Worm (Caenorhabditis elegans) whole organism, L1 larva: ENCODE results near the gene F23H11.5.
A peak's percentile ranks its signal among the peaks of the same experiment; 100 is the strongest.

ENCODE experiments used
- F16B12.6 ChIP-seq: fragments of 150-350 bp; optimal IDR thresholded peaks from 2 replicates; lab custom pipeline; 2014; ENCODE audit warnings: missing biosample characterization, missing genetic modification characterization
- blmp-1 ChIP-seq: fragments of 150-350 bp; optimal IDR thresholded peaks from 2 replicates; lab custom pipeline; 2014; ENCODE audit warnings: missing biosample characterization, missing genetic modification characterization
- dpl-1 ChIP-seq, 3 experiments: fragments of 150-350 bp in 2 of 3; sonication (generic microtip) in 1 of 3; optimal IDR thresholded peaks; 2 replicates each; lab custom pipeline; 2014 to 2017; ENCODE audit warnings: missing biosample characterization in 3 of 3, missing genetic modification characterization in 3 of 3, missing genetic modification reagents in 3 of 3
- efl-1 ChIP-seq, 4 experiments: fragments of 150-350 bp; optimal IDR thresholded peaks in 3 of 4; peaks in 1 of 4; 1 replicate in 1 of 4; 2 replicates in 3 of 4; lab custom pipeline; 2014; ENCODE audit warnings: missing biosample characterization in 2 of 4, missing genetic modification characterization in 2 of 4, missing genetic modification reagents in 2 of 4
- fkh-4 ChIP-seq: sonication (generic microtip); optimal IDR thresholded peaks from 2 replicates; lab custom pipeline; 2016; ENCODE audit warnings: missing compliant biosample characterization, missing genetic modification characterization, borderline replicate concordance
- fos-1 ChIP-seq: fragments of 150-350 bp; optimal IDR thresholded peaks from 2 replicates; lab custom pipeline; 2014; ENCODE audit warnings: missing biosample characterization, missing genetic modification characterization
- irx-1 ChIP-seq: sonication (generic microtip); optimal IDR thresholded peaks from 2 replicates; lab custom pipeline; 2016; ENCODE audit warnings: missing genetic modification characterization, missing compliant biosample characterization
- isw-1 ChIP-seq: fragments of 200-800 bp; sonication (Bioruptor generic); IDR thresholded peaks from 2 replicates; pipeline ENCODE4 v1.3.6; 2022; ENCODE audit warnings: missing genetic modification characterization, missing compliant biosample characterization
- jun-1 ChIP-seq: fragments of 150-350 bp; optimal IDR thresholded peaks from 2 replicates; lab custom pipeline; 2014; ENCODE audit warnings: missing biosample characterization, missing genetic modification reagents, missing genetic modification characterization
- lin-15B ChIP-seq: fragments of 150-350 bp; sonication (generic microtip); optimal IDR thresholded peaks from 3 replicates; lab custom pipeline; 2014; ENCODE audit warnings: missing biosample characterization, missing genetic modification characterization
- lin-35 ChIP-seq, 2 experiments: fragments of 150-350 bp; optimal IDR thresholded peaks; 2 replicates each; lab custom pipeline; 2014; ENCODE audit warnings: missing biosample characterization in 2 of 2, missing genetic modification characterization in 2 of 2, missing genetic modification reagents in 2 of 2
- lir-3 ChIP-seq: sonication (generic microtip); optimal IDR thresholded peaks from 2 replicates; lab custom pipeline; 2016; ENCODE audit warnings: mild to moderate bottlenecking, missing genetic modification characterization, moderate library complexity, missing compliant biosample characterization; ENCODE audit not compliant: poor library complexity
- nhr-20 ChIP-seq: sonication (generic microtip); optimal IDR thresholded peaks from 2 replicates; lab custom pipeline; 2016; ENCODE audit warnings: mild to moderate bottlenecking, missing genetic modification characterization, missing compliant biosample characterization
- nhr-71 ChIP-seq: sonication (generic microtip); optimal IDR thresholded peaks from 2 replicates; lab custom pipeline; 2016; ENCODE audit warnings: mild to moderate bottlenecking, missing genetic modification characterization, moderate library complexity, missing compliant biosample characterization
- skn-1 ChIP-seq: fragments of 150-350 bp; optimal IDR thresholded peaks from 2 replicates; lab custom pipeline; 2014; ENCODE audit warnings: missing biosample characterization, missing genetic modification characterization
- tbx-2 ChIP-seq: sonication (generic microtip); optimal IDR thresholded peaks from 2 replicates; lab custom pipeline; 2016; ENCODE audit warnings: missing genetic modification characterization, missing compliant biosample characterization

Gene F23H11.5

ce11 chrIII:861819-862356, 48.5 kb downstream of the F23H11.5 start, which contains the start of gene arx-4:
Gene arx-4, plus strand, starts transcription at chrIII:862306.
- TF ChIP-seq skn-1 (peak; percentile 41), lin-15B (no peak), tbx-2 (tag; lab: Kevin White, UChicago) (no peak), lin-35 (GFP tag; optimal IDR thresholded peaks at IDR 0.05; lab: Kevin White, UChicago) (peak in 1 of 2 experiments; percentile 26), F16B12.6 (tag; lab: Kevin White, UChicago) (no peak), nhr-20 (tag; lab: Kevin White, UChicago) (peak; percentile 13), fkh-4 (tag; lab: Kevin White, UChicago) (no peak), nhr-71 (peak; percentile 11), lir-3 (no peak), dpl-1 (GFP tag; optimal IDR thresholded peaks at IDR 0.05; lab: Kevin White, UChicago) (peak in 1 of 3 experiments; percentile 26), isw-1 (no peak), irx-1 (tag; lab: Kevin White, UChicago) (peak; percentile 8), efl-1 (optimal IDR thresholded peaks at IDR 0.05; lab: Kevin White, UChicago) (no peak), efl-1 (GFP tag; optimal IDR thresholded peaks at IDR 0.05 in 1 of 2; lab: Kevin White, UChicago) (peak; percentile 16 to 84), jun-1 (no peak), blmp-1 (tag; lab: Kevin White, UChicago) (peak; percentile 66), fos-1 (tag; lab: Kevin White, UChicago) (peak; percentile 10)
- TF ChIP-seq, all 84 proteins: peak for 9
